Fruit fly (Drosophila melanogaster): ENCODE measurements around the gene otu.

The otu gene

DNA sequence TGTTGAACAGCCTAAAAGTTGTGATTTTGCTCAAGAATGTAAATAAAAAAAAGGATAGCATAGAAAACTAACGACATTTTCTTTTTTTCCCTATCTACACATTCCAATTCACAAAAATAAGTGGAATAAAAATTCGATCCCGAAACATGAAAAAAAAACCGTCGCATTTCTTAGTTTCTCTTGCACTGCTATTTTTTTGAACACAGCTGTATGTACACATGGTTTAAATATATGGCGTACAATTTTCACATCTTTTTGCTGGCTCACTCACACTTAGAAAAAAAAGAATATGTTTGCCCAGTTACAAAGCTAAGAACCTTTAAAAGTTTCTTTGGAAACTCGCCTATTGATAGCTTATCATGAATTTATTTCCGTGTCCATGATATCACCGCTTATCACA is 29.1 kb downstream of the otu start:
- TF ChIP-seq dimm (GFP tag; IDR thresholded peaks at IDR 0.05) (no peak), zf30C (GFP tag; optimal IDR thresholded peaks at IDR 0.05) (peak; percentile 17), sens (GFP tag) (peak; percentile 21), Mrtf (GFP tag; IDR thresholded peaks at IDR 0.05) (0 out of 3 replicates have a peak, but pooled peaks have one; percentile 34), Xrp1 (GFP tag; IDR thresholded peaks at IDR 0.05) (0 out of 2 replicates have a peak, but pooled peaks have one; percentile 22), row (GFP tag; IDR thresholded peaks at IDR 0.05) (0 out of 3 replicates have a peak, but pooled peaks have one; percentile 17), ems (GFP tag; optimal IDR thresholded peaks at IDR 0.05) (no peak), ATbp (GFP tag; optimal IDR thresholded peaks at IDR 0.05) (no peak), Jarid2 (GFP tag; optimal IDR thresholded peaks at IDR 0.05) (no peak), tio (GFP tag; optimal IDR thresholded peaks at IDR 0.05) (peak; percentile 4), Ravus (GFP tag; IDR thresholded peaks at IDR 0.05) (no peak), CG11456 (GFP tag; IDR thresholded peaks at IDR 0.05) (no peak), CG9727 (GFP tag; optimal IDR thresholded peaks at IDR 0.05) (no peak), CG11696 (GFP tag; IDR thresholded peaks at IDR 0.05) (peak; percentile 64), ato (GFP tag; IDR thresholded peaks at IDR 0.05; ENCODE audit: partially characterized antibody) (no peak), CG10267 (tag; optimal IDR thresholded peaks at IDR 0.05) (no peak)

DNA sequence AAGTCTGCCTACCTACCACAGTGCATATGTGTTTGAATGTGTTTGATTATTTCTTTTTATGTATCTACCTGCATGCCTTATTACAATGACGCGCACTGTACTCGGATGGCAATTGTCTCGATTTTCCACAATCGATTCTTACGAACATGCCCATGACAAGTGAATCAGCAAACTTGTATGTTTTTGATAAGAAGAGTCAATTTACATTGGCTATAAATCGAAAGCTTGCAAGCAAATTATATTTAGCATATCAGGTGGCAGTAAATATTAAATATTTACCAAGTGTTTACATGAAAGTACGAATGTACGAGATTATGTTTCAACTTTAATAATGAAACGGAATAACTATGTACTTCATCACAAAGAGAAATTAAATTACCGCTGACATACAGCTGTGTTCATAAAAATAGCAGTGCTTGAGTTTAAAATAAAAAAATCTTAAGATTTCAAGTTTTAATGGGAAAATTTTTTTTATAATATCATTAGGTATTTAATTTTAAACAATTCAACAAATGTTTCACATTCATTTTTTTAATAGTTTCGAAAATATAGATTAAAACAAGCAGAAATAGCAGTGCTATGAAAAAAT is 29.8 kb downstream of the otu start:
- TF ChIP-seq ATbp (GFP tag; optimal IDR thresholded peaks at IDR 0.05) = peak; percentile 8
- TF ChIP-seq CG11696 (GFP tag; IDR thresholded peaks at IDR 0.05) = peak; percentile 54; the same call in 1 of the 2 replicates
- peak; percentile 20 for TF ChIP-seq CG1603 (tag; optimal IDR thresholded peaks at IDR 0.05)
- no peak for TF ChIP-seq CG17328 (GFP tag; IDR thresholded peaks at IDR 0.05)
- no peak for TF ChIP-seq CG34422 (GFP tag; IDR thresholded peaks at IDR 0.05)
- no peak for TF ChIP-seq CG1529 (GFP tag; optimal IDR thresholded peaks at IDR 0.05)
- no peak for TF ChIP-seq CG10654 (GFP tag; optimal IDR thresholded peaks at IDR 0.05)
- TF ChIP-seq gce (GFP tag; IDR thresholded peaks at IDR 0.05) = no peak
- no peak for TF ChIP-seq CG18619 (GFP tag; optimal IDR thresholded peaks at IDR 0.05)
- TF ChIP-seq CG17612 (GFP tag; IDR thresholded peaks at IDR 0.05) = no peak
- no peak for TF ChIP-seq tll (GFP tag; optimal IDR thresholded peaks at IDR 0.05)
- TF ChIP-seq CG13424 (tag; optimal IDR thresholded peaks at IDR 0.05) = no peak
- TF ChIP-seq lab (GFP tag; optimal IDR thresholded peaks at IDR 0.05) = peak; percentile 7
- no peak for TF ChIP-seq Rfx (GFP tag; IDR thresholded peaks at IDR 0.05)
- TF ChIP-seq CG11504 (tag; optimal IDR thresholded peaks at IDR 0.05) = peak; percentile 9
- TF ChIP-seq CG1233 (GFP tag; optimal IDR thresholded peaks at IDR 0.05) = peak; percentile 2
- TF ChIP-seq CG31365 (tag; optimal IDR thresholded peaks at IDR 0.05) = no peak
- TF ChIP-seq CG10274 (GFP tag; optimal IDR thresholded peaks at IDR 0.05) = no peak
- no peak for TF ChIP-seq CG1602 (GFP tag; optimal IDR thresholded peaks at IDR 0.05)
- no peak for TF ChIP-seq chm (GFP tag; IDR thresholded peaks at IDR 0.05)
- no peak for TF ChIP-seq so (GFP tag; IDR thresholded peaks at IDR 0.05)
- TF ChIP-seq CG17359 (tag; optimal IDR thresholded peaks at IDR 0.05) = peak; percentile 19
- TF ChIP-seq CG2875 (GFP tag; optimal IDR thresholded peaks at IDR 0.05) = no peak
- no peak for TF ChIP-seq dm (GFP tag; optimal IDR thresholded peaks at IDR 0.05)
- no peak for TF ChIP-seq vvl (GFP tag; IDR thresholded peaks at IDR 0.05)
- no peak for TF ChIP-seq btn (GFP tag; optimal IDR thresholded peaks at IDR 0.05)
- no peak for TF ChIP-seq B-H1 (GFP tag; IDR thresholded peaks at IDR 0.05)
- TF ChIP-seq nom (GFP tag; optimal IDR thresholded peaks at IDR 0.05) = peak; percentile 54
- no peak for TF ChIP-seq lola (GFP tag; optimal IDR thresholded peaks at IDR 0.05)
- no peak for TF ChIP-seq CG6683 (GFP tag; optimal IDR thresholded peaks at IDR 0.05)
- TF ChIP-seq Blimp-1 (GFP tag; optimal IDR thresholded peaks at IDR 0.05) = peak; percentile 5
- peak; percentile 0 for TF ChIP-seq Med (GFP tag)
- TF ChIP-seq dati (GFP tag; IDR thresholded peaks at IDR 0.05) = no peak
- peak in 1 of 2 experiments; percentile 19 for TF ChIP-seq bsh (GFP tag; optimal IDR thresholded peaks at IDR 0.05)
- 0 out of 3 replicates have a peak, but pooled peaks have one; percentile 29 for TF ChIP-seq CG11695 (GFP tag; IDR thresholded peaks at IDR 0.05)
- TF ChIP-seq sens (GFP tag) = peak; percentile 71
